Worm (Caenorhabditis elegans) whole organism, L2 larva: Measurements from ENCODE around the gene srd-12.

Experiments
- C34F6.9 ChIP-seq: fragments of 150-350 bp; optimal IDR thresholded peaks from 2 replicates; lab custom pipeline; 2014; ENCODE audit warnings: missing biosample characterization, missing genetic modification characterization
- F13H6.1 ChIP-seq: sonication (generic microtip); optimal IDR thresholded peaks from 2 replicates; lab custom pipeline; 2016; ENCODE audit warnings: missing genetic modification characterization, missing compliant biosample characterization
- R02D3.7 ChIP-seq: fragments of 150-350 bp; optimal IDR thresholded peaks from 2 replicates; lab custom pipeline; 2014; ENCODE audit warnings: missing biosample characterization, missing genetic modification characterization
- Y55F3AM.14 ChIP-seq: fragments of 200-800 bp; sonication (Bioruptor generic); optimal IDR thresholded peaks from 2 replicates; lab custom pipeline; 2018; ENCODE audit warnings: mild to moderate bottlenecking, missing genetic modification characterization, missing compliant biosample characterization
- ZK546.5 ChIP-seq: sonication (generic microtip); optimal IDR thresholded peaks from 2 replicates; lab custom pipeline; 2017; ENCODE audit warnings: missing biosample characterization, missing genetic modification characterization
- alr-1 ChIP-seq: fragments of 150-350 bp; optimal IDR thresholded peaks from 2 replicates; lab custom pipeline; 2014; ENCODE audit warnings: missing biosample characterization, missing genetic modification characterization
- aly-2 ChIP-seq: fragments of 150-350 bp; optimal IDR thresholded peaks from 2 replicates; lab custom pipeline; 2014; ENCODE audit warnings: missing biosample characterization, missing genetic modification characterization
- blmp-1 ChIP-seq: sonication (generic microtip); optimal IDR thresholded peaks from 2 replicates; lab custom pipeline; 2017; ENCODE audit warnings: missing genetic modification characterization, mild to moderate bottlenecking, missing compliant biosample characterization, antibody characterized with exemption, moderate library complexity; ENCODE audit not compliant: insufficient read depth
- ceh-16 ChIP-seq: fragments of 150-350 bp; optimal IDR thresholded peaks from 2 replicates; lab custom pipeline; 2014; ENCODE audit warnings: missing biosample characterization, missing genetic modification characterization
- crh-2 ChIP-seq: sonication (generic microtip); optimal IDR thresholded peaks from 2 replicates; lab custom pipeline; 2017; ENCODE audit warnings: missing biosample characterization, missing genetic modification characterization
- dmd-4 ChIP-seq: sonication (generic microtip); optimal IDR thresholded peaks from 2 replicates; lab custom pipeline; 2017; ENCODE audit warnings: missing biosample characterization, missing genetic modification characterization
- egl-27 ChIP-seq: sonication (generic microtip); optimal IDR thresholded peaks from 3 replicates; lab custom pipeline; 2017; ENCODE audit warnings: missing biosample characterization, missing genetic modification reagents, missing genetic modification characterization
- elt-1 ChIP-seq: fragments of 150-350 bp; optimal IDR thresholded peaks from 2 replicates; lab custom pipeline; 2014; ENCODE audit warnings: missing biosample characterization, missing genetic modification characterization
- elt-3 ChIP-seq: sonication (generic microtip); optimal IDR thresholded peaks from 2 replicates; lab custom pipeline; 2017; ENCODE audit warnings: missing biosample characterization, missing genetic modification characterization
- fos-1 ChIP-seq: fragments of 150-350 bp; optimal IDR thresholded peaks from 2 replicates; lab custom pipeline; 2014; ENCODE audit warnings: missing biosample characterization, missing genetic modification characterization
- gmeb-1 ChIP-seq: fragments of 150-350 bp; optimal IDR thresholded peaks from 2 replicates; lab custom pipeline; 2014; ENCODE audit warnings: missing biosample characterization, missing genetic modification characterization
- lin-11 ChIP-seq: fragments of 150-350 bp; sonication (generic microtip); optimal IDR thresholded peaks from 2 replicates; lab custom pipeline; 2014; ENCODE audit warnings: missing biosample characterization, missing genetic modification characterization, inconsistent platforms, mixed read lengths
- lin-13 ChIP-seq: fragments of 150-350 bp; optimal IDR thresholded peaks from 2 replicates; lab custom pipeline; 2014; ENCODE audit warnings: missing biosample characterization, missing genetic modification reagents, missing genetic modification characterization
- lin-39 ChIP-seq: fragments of 150-350 bp; optimal IDR thresholded peaks from 2 replicates; lab custom pipeline; 2014; ENCODE audit warnings: missing biosample characterization, missing genetic modification reagents, missing genetic modification characterization
- lsy-2 ChIP-seq, 2 experiments: fragments of 150-350 bp in 1 of 2; sonication (generic microtip) in 1 of 2; optimal IDR thresholded peaks; 2 replicates each; lab custom pipeline; 2014 to 2017; ENCODE audit warnings: missing biosample characterization in 2 of 2, missing genetic modification characterization in 2 of 2
- mab-5 ChIP-seq: fragments of 150-350 bp; optimal IDR thresholded peaks from 2 replicates; lab custom pipeline; 2014; ENCODE audit warnings: missing biosample characterization, missing genetic modification characterization
- mdl-1 ChIP-seq, 2 experiments: fragments of 150-350 bp in 1 of 2; sonication (generic microtip) in 1 of 2; optimal IDR thresholded peaks; 2 replicates each; lab custom pipeline; 2017; ENCODE audit warnings: missing biosample characterization in 2 of 2, missing genetic modification characterization in 2 of 2
- nhr-10 ChIP-seq: sonication (generic microtip); optimal IDR thresholded peaks from 2 replicates; lab custom pipeline; 2017; ENCODE audit warnings: missing biosample characterization, missing genetic modification characterization
- nhr-12 ChIP-seq: fragments of 150-350 bp; optimal IDR thresholded peaks from 2 replicates; lab custom pipeline; 2014; ENCODE audit warnings: missing biosample characterization, missing genetic modification characterization
- nhr-129 ChIP-seq: fragments of 150-350 bp; optimal IDR thresholded peaks from 2 replicates; lab custom pipeline; 2014; ENCODE audit warnings: missing biosample characterization, missing genetic modification characterization
- nhr-21 ChIP-seq: fragments of 150-350 bp; optimal IDR thresholded peaks from 2 replicates; lab custom pipeline; 2014; ENCODE audit warnings: missing biosample characterization, missing genetic modification characterization
- nhr-237 ChIP-seq: fragments of 150-350 bp; optimal IDR thresholded peaks from 2 replicates; lab custom pipeline; 2014; ENCODE audit warnings: missing biosample characterization, missing genetic modification characterization
- nhr-25 ChIP-seq: fragments of 150-350 bp; sonication (generic microtip); optimal IDR thresholded peaks from 3 replicates; lab custom pipeline; 2014; ENCODE audit warnings: missing biosample characterization, missing genetic modification characterization
- nhr-6 ChIP-seq: fragments of 150-350 bp; optimal IDR thresholded peaks from 2 replicates; lab custom pipeline; 2014; ENCODE audit warnings: missing biosample characterization, missing genetic modification characterization
- peb-1 ChIP-seq: fragments of 150-350 bp; optimal IDR thresholded peaks from 2 replicates; lab custom pipeline; 2014; ENCODE audit warnings: missing biosample characterization, missing genetic modification characterization
- sem-4 ChIP-seq: fragments of 150-350 bp; optimal IDR thresholded peaks from 2 replicates; lab custom pipeline; 2014; ENCODE audit warnings: missing biosample characterization, missing genetic modification reagents, missing genetic modification characterization
- skn-1 ChIP-seq: sonication (generic microtip); optimal IDR thresholded peaks from 2 replicates; lab custom pipeline; 2017; ENCODE audit warnings: missing biosample characterization, missing genetic modification characterization
- sma-3 ChIP-seq: sonication (generic microtip); optimal IDR thresholded peaks from 2 replicates; lab custom pipeline; 2016; ENCODE audit warnings: missing genetic modification reagents, missing genetic modification characterization, missing compliant biosample characterization
- sma-9 ChIP-seq, 2 experiments: fragments of 150-350 bp in 1 of 2; sonication (generic microtip) in 1 of 2; optimal IDR thresholded peaks; 2 replicates each; lab custom pipeline; 2014 to 2016; ENCODE audit warnings: missing genetic modification characterization in 2 of 2, mild to moderate bottlenecking in 1 of 2, missing biosample characterization in 1 of 2, missing compliant biosample characterization in 1 of 2, missing genetic modification reagents in 1 of 2, moderate library complexity in 1 of 2
- snpc-4 ChIP-seq: fragments of 150-350 bp; optimal IDR thresholded peaks from 2 replicates; lab custom pipeline; 2014; ENCODE audit warnings: missing biosample characterization, missing genetic modification characterization
- unc-39 ChIP-seq: fragments of 150-350 bp; optimal IDR thresholded peaks from 2 replicates; lab custom pipeline; 2014; ENCODE audit warnings: missing biosample characterization, missing genetic modification characterization
- unc-55 ChIP-seq: fragments of 150-350 bp; sonication (generic microtip); optimal IDR thresholded peaks from 3 replicates; lab custom pipeline; 2014; ENCODE audit warnings: missing biosample characterization, missing genetic modification reagents, missing genetic modification characterization
- unc-62 ChIP-seq: fragments of 150-350 bp; optimal IDR thresholded peaks from 2 replicates; lab custom pipeline; 2014; ENCODE audit warnings: missing biosample characterization, missing genetic modification reagents, missing genetic modification characterization
- ztf-1 ChIP-seq: fragments of 200-800 bp; sonication (Bioruptor generic); conservative IDR thresholded peaks from 2 replicates; pipeline ENCODE4 v1.3.6; 2022; ENCODE audit warnings: missing genetic modification characterization, missing compliant biosample characterization
- ztf-4 ChIP-seq: fragments of 150-350 bp; optimal IDR thresholded peaks from 2 replicates; lab custom pipeline; 2014; ENCODE audit warnings: missing biosample characterization, missing genetic modification characterization

srd-12 gene

ce11 chrIV:5595567-5595966, 34.5 kb downstream of the srd-12 start:
- no peak for TF ChIP-seq sma-9 (GFP tag; optimal IDR thresholded peaks at IDR 0.05; lab: Kevin White, UChicago)
- TF ChIP-seq sma-9 (tag; optimal IDR thresholded peaks at IDR 0.05; lab: Kevin White, UChicago): no peak
- TF ChIP-seq elt-3: no peak
- no peak for TF ChIP-seq unc-55 (GFP tag; lab: Kevin White, UChicago)
- TF ChIP-seq nhr-12 (tag; lab: Kevin White, UChicago): no peak
- TF ChIP-seq skn-1 (tag; lab: Kevin White, UChicago): no peak
- TF ChIP-seq nhr-25 (tag; lab: Kevin White, UChicago): no peak
- TF ChIP-seq nhr-21: no peak
- TF ChIP-seq ztf-1 (GFP tag; lab: Robert Waterston, UW): no peak
- TF ChIP-seq ztf-4 (tag; lab: Kevin White, UChicago): peak; percentile 6
- peak; percentile 2 for TF ChIP-seq dmd-4
- no peak for TF ChIP-seq blmp-1
- TF ChIP-seq ZK546.5 (tag; lab: Kevin White, UChicago): no peak
- no peak for TF ChIP-seq egl-27 (tag; lab: Kevin White, UChicago)
- no peak for TF ChIP-seq lin-39 (tag; lab: Kevin White, UChicago)
- no peak for TF ChIP-seq crh-2 (tag; lab: Kevin White, UChicago)
- no peak for TF ChIP-seq unc-39 (tag; lab: Kevin White, UChicago)
- TF ChIP-seq aly-2 (tag; lab: Kevin White, UChicago): no peak

DNA sequence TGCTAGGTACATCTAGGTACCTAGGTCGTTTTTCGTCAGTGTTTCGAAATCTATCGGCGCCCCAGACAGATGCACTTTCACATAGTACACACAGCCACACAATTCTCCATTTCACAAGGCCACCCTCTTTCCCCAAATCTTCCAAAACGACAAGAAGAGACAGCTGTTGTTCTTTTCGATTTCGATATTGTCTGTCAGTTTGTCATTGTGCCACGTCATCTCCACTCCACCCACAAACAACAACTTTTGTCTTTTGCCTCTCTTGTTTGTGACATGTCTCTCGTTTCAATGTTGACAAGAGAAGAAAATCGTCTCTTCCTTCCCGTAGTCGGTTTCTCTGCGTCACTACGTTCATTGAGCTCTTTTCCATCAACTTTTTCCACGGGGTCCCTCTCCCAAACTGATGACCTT, 36.2 kb downstream of the srd-12 start:
- TF ChIP-seq fos-1 (tag; lab: Kevin White, UChicago) (peak; percentile 57), elt-3 (no peak), lin-11 (tag; lab: Kevin White, UChicago) (no peak), snpc-4 (tag; lab: Kevin White, UChicago) (no peak), nhr-129 (peak; percentile 96), unc-39 (tag; lab: Kevin White, UChicago) (no peak), egl-27 (tag; lab: Kevin White, UChicago) (peak; percentile 74), nhr-25 (tag; lab: Kevin White, UChicago) (peak; percentile 72), lin-13 (GFP tag; lab: Kevin White, UChicago) (peak; percentile 61), F13H6.1 (tag; lab: Kevin White, UChicago) (peak; percentile 95), C34F6.9 (tag; lab: Kevin White, UChicago) (peak; percentile 87), nhr-237 (tag; lab: Kevin White, UChicago) (no peak), unc-55 (GFP tag; lab: Kevin White, UChicago) (peak; percentile 7), mab-5 (peak; percentile 46), Y55F3AM.14 (GFP tag; lab: Kevin White, UChicago) (peak; percentile 65), nhr-6 (tag; lab: Kevin White, UChicago) (peak; percentile 82), unc-62 (GFP tag; lab: Kevin White, UChicago) (peak; percentile 57), elt-1 (tag; lab: Kevin White, UChicago) (no peak), lsy-2 (tag; optimal IDR thresholded peaks at IDR 0.05; lab: Kevin White, UChicago) (peak in 1 of 2 experiments; percentile 82), aly-2 (tag; lab: Kevin White, UChicago) (no peak), nhr-21 (peak; percentile 19), peb-1 (tag; lab: Kevin White, UChicago) (no peak), nhr-10 (no peak), sma-3 (GFP tag; lab: Kevin White, UChicago) (peak; percentile 76), crh-2 (tag; lab: Kevin White, UChicago) (peak; percentile 99), sem-4 (tag; lab: Kevin White, UChicago) (peak; percentile 30), ztf-1 (GFP tag; lab: Robert Waterston, UW) (no peak), blmp-1 (peak; percentile 68), ztf-4 (tag; lab: Kevin White, UChicago) (no peak), mdl-1 (tag; optimal IDR thresholded peaks at IDR 0.05; lab: Kevin White, UChicago) (peak in 1 of 2 experiments; percentile 60), R02D3.7 (tag; lab: Kevin White, UChicago) (no peak), alr-1 (tag; lab: Kevin White, UChicago) (no peak), ceh-16 (no peak), sma-9 (GFP tag; optimal IDR thresholded peaks at IDR 0.05; lab: Kevin White, UChicago) (peak; percentile 92), sma-9 (tag; optimal IDR thresholded peaks at IDR 0.05; lab: Kevin White, UChicago) (no peak)

- TF ChIP-seq F13H6.1 (tag; lab: Kevin White, UChicago): peak; percentile 2
- TF ChIP-seq gmeb-1 (tag; lab: Kevin White, UChicago): peak; percentile 0
- no peak for TF ChIP-seq aly-2 (tag; lab: Kevin White, UChicago)
These were observed 37.1 kb downstream of the srd-12 start for ce11 chrIV:5592956-5593355.
